Worm (Caenorhabditis elegans): Measurements from ENCODE around the gene F32A5.8.

F32A5.8 gene

DNA sequence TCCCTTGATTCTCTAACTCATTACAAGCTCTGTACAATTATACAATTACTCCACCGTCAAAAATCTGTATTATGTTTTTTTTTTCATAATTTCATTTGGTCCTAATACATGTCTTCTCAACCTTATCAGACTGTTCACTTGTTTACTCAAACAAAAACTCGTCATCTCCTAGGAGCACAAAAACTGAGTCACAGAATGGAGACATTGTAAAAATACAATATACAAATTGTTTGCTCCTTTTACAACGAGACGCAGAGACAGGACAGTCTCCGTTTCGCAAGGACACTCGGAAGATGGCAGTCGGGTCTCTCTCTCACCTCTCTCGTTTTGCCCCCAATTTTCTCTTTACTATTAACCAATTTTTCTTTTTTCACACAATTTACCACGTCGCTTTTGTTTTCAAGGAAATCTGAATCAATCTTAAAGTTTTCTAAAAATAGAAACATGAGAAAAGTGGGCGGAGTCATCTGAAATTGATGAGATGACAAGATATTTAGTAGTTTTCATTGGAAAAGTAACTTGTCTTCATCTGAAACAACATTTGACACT, at the start of gene F32A5.8:
F32A5.8 (plus strand) TSS at position 499 of the 549 bp plus-strand sequence.
- TF ChIP-seq ceh-34 (tag; optimal IDR thresholded peaks at IDR 0.05) (no peak), pag-3 (tag; optimal IDR thresholded peaks at IDR 0.05; ENCODE audit: borderline replicate concordance) (no peak), odd-2 (tag; optimal IDR thresholded peaks at IDR 0.05) (peak; percentile 3), dve-1 (tag; optimal IDR thresholded peaks at IDR 0.05) (peak; percentile 50), hlh-6 (tag; optimal IDR thresholded peaks at IDR 0.05) (no peak), tbx-2 (tag; optimal IDR thresholded peaks at IDR 0.05) (no peak)

DNA sequence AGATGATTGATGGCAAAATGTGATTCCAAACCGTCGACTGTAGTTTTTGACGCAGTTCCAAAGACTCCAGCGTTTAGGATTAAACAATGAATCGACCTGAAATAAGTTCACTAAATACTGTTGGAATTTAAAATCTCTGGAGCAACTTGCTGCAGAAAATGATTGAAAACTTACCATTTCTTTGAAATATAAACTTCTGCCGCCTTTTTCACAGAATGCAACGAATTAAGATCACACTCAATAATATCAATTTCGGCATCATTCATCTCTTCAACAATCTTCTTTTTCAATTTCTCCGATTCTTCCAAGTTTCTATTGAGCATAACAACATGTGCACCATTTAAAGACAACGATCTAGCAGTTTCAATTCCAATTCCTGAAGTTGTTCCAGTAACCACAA, 48.3 kb upstream of the F32A5.8 start:
- TF ChIP-seq madf-2 (tag; optimal IDR thresholded peaks at IDR 0.05) = no peak
- TF ChIP-seq ceh-6 (GFP tag; optimal IDR thresholded peaks at IDR 0.05) = no peak
- no peak for TF ChIP-seq sox-2 (GFP tag; IDR thresholded peaks at IDR 0.05)
- no peak for TF ChIP-seq F13H6.1 (tag; optimal IDR thresholded peaks at IDR 0.05)
- TF ChIP-seq hlh-13 (GFP tag; optimal IDR thresholded peaks at IDR 0.05) = no peak
- TF ChIP-seq fkh-10 (GFP tag; optimal IDR thresholded peaks at IDR 0.05) = no peak
- no peak for TF ChIP-seq hlh-30 (tag; optimal IDR thresholded peaks at IDR 0.05; ENCODE audit: insufficient read depth)
- no peak for TF ChIP-seq dmd-4 (tag; optimal IDR thresholded peaks at IDR 0.05; ENCODE audit: borderline replicate concordance)
- no peak for TF ChIP-seq ceh-19 (GFP tag; optimal IDR thresholded peaks at IDR 0.05)
- TF ChIP-seq ceh-22 (tag; optimal IDR thresholded peaks at IDR 0.05) = no peak
- TF ChIP-seq hlh-8 (tag; optimal IDR thresholded peaks at IDR 0.05) = no peak

DNA sequence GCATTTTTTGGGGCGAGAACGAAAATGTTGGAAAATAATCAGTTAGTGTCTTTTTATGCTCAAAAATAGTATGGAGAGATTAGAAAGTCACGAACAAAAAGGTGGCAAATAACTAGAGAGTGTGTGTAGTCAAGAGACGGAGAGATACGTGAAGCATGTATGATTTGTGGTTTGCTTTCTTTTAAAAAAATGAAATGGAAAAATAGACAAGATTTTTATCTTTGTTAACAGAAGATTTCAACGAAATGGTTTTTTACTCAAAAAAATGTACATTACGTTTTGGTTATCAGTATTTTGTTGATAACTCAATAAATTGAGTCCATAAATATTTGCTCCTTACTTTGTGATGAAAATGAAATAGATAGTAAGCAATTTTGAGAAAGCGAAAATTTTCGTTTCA, 47.7 kb upstream of the F32A5.8 start, which contains the start of gene dhs-7:
dhs-7 (minus strand) TSS at position 277 of the 400 bp plus-strand sequence.
- TF ChIP-seq K09A11.1 (tag; optimal IDR thresholded peaks at IDR 0.05; ENCODE audit: insufficient read depth) (no peak), nhr-11 (tag; optimal IDR thresholded peaks at IDR 0.05) (no peak), C38D4.7 (GFP tag; optimal IDR thresholded peaks at IDR 0.05) (no peak), hlh-6 (tag; optimal IDR thresholded peaks at IDR 0.05) (no peak), gmeb-2 (tag; optimal IDR thresholded peaks at IDR 0.05) (no peak), hlh-13 (GFP tag; optimal IDR thresholded peaks at IDR 0.05) (no peak), tbx-2 (tag; optimal IDR thresholded peaks at IDR 0.05) (no peak), pag-3 (tag; optimal IDR thresholded peaks at IDR 0.05; ENCODE audit: borderline replicate concordance) (no peak), pros-1 (tag; optimal IDR thresholded peaks at IDR 0.05) (no peak), ttx-3 (tag; optimal IDR thresholded peaks at IDR 0.05) (no peak), fkh-6 (tag; optimal IDR thresholded peaks at IDR 0.05) (no peak), unc-86 (tag; optimal IDR thresholded peaks at IDR 0.05) (no peak), nfya-1 (tag; optimal IDR thresholded peaks at IDR 0.05) (no peak), rnt-1 (tag; optimal IDR thresholded peaks at IDR 0.05) (no peak), fkh-10 (GFP tag; optimal IDR thresholded peaks at IDR 0.05) (no peak), hlh-8 (tag; optimal IDR thresholded peaks at IDR 0.05) (no peak), mec-3 (tag; optimal IDR thresholded peaks at IDR 0.05; ENCODE audit: borderline replicate concordance) (no peak), ets-4 (tag; optimal IDR thresholded peaks at IDR 0.05) (no peak), ceh-22 (tag; optimal IDR thresholded peaks at IDR 0.05) (no peak)

DNA sequence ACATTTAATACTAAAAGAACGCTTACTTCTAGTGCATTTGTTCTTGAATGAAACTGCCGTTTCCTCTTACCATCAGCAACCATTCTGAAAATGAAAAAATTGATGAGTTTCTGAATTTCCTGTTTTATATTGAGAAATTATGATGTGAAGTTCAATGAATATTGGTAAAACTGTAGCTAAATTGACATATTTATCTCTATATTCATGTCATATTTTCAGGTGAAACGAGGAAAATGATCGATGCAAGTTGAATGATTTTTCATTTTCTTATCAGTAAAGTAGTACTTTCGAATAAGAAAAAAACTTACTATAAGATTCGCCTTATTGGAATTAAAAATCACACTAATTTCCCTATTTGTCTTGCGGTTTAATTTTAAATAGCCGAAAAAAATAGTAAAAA, 45.7 kb upstream of the F32A5.8 start, which contains the start of gene E04F6.15:
E04F6.15 (minus strand) TSS at position 101 of the 400 bp plus-strand sequence.
- TF ChIP-seq sdc-2 (tag; optimal IDR thresholded peaks at IDR 0.05) (no peak), F13H6.1 (tag; optimal IDR thresholded peaks at IDR 0.05) (no peak), ceh-45 (GFP tag; IDR thresholded peaks at IDR 0.05) (no peak)

DNA sequence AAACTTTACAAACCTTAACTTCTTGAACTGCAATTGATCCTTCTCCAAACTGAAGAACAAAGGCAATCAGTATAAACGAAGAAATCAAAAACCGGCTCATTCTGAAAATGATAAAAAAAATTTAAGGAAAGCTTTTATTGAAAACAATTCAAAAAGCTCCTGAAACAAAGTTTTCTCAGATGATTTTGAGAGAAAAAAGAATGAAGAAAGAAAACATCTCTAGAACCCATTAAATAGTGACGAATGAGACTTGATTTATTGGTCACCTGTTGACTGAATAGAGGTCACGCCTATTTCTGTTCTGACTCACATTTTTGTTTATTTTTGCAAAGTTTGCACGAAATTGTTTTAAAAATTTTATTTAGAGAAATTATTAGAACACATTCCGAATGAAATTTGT, 44.6 kb upstream of the F32A5.8 start, which contains the start of gene E04F6.8:
E04F6.8 (minus strand) TSS at position 101 of the 400 bp plus-strand sequence.
- no peak for TF ChIP-seq che-1 (tag; optimal IDR thresholded peaks at IDR 0.05)
- no peak for TF ChIP-seq sox-2 (GFP tag; IDR thresholded peaks at IDR 0.05)
- no peak for TF ChIP-seq npax-4 (tag; optimal IDR thresholded peaks at IDR 0.05)
